Worm (Caenorhabditis elegans) whole organism, L4 larva: ENCODE results near the gene F31F7.1.
A peak's percentile ranks its signal among the peaks of the same experiment; 100 is the strongest.

Source experiments
- F49E8.2 ChIP-seq: sonication (generic microtip); optimal IDR thresholded peaks from 2 replicates; lab custom pipeline; 2016; ENCODE audit warnings: missing compliant biosample characterization, mild to moderate bottlenecking, missing genetic modification characterization, borderline replicate concordance
- T20F7.1 ChIP-seq: fragments of 200-800 bp; sonication (Bioruptor generic); optimal IDR thresholded peaks from 2 replicates; lab custom pipeline; 2018; ENCODE audit warnings: mild to moderate bottlenecking, missing genetic modification characterization, missing compliant biosample characterization
- Y105C5A.15 ChIP-seq: fragments of 200-800 bp; sonication (Bioruptor generic); IDR thresholded peaks from 2 replicates; pipeline ENCODE4 v1.3.6; 2022; ENCODE audit warnings: missing genetic modification characterization, missing compliant biosample characterization
- Y48G9A.11 ChIP-seq: fragments of 200-800 bp; sonication (Bioruptor generic); IDR thresholded peaks from 2 replicates; pipeline ENCODE4 v1.3.6; 2022; ENCODE audit warnings: missing genetic modification reagents, missing genetic modification characterization, missing compliant biosample characterization
- Y5F2A.4 ChIP-seq: fragments of 200-800 bp; sonication (Bioruptor generic); optimal IDR thresholded peaks from 2 replicates; lab custom pipeline; 2018; ENCODE audit warnings: mild to moderate bottlenecking, missing genetic modification characterization, missing compliant biosample characterization
- Y75B8A.6 ChIP-seq: fragments of 200-800 bp; sonication (Bioruptor generic); IDR thresholded peaks from 2 replicates; pipeline ENCODE4 v1.3.6; 2022; ENCODE audit warnings: missing genetic modification reagents, missing genetic modification characterization, missing compliant biosample characterization
- ZK337.2 ChIP-seq: fragments of 200-800 bp; sonication (Bioruptor generic); IDR thresholded peaks from 2 replicates; pipeline ENCODE4 v1.3.6; 2022; ENCODE audit warnings: missing genetic modification reagents, missing genetic modification characterization, missing compliant biosample characterization
- ZK546.5 ChIP-seq, 2 experiments: sonication (generic microtip); optimal IDR thresholded peaks; 2 replicates each; lab custom pipeline; 2017; ENCODE audit warnings: missing biosample characterization in 2 of 2, missing genetic modification characterization in 2 of 2
- aha-1 ChIP-seq: fragments of 150-350 bp; peaks from one replicate; lab custom pipeline; 2014; ENCODE audit warnings: missing biosample characterization, missing genetic modification characterization
- aly-2 ChIP-seq: sonication (generic microtip); optimal IDR thresholded peaks from 2 replicates; lab custom pipeline; 2018; ENCODE audit warnings: missing biosample characterization, missing genetic modification characterization
- ama-1 ChIP-seq: fragments of 150-350 bp; optimal IDR thresholded peaks from 2 replicates; lab custom pipeline; 2014; ENCODE audit warnings: inconsistent platforms, mixed read lengths
- arid-1 ChIP-seq: fragments of 200-800 bp; sonication (Bioruptor generic); conservative IDR thresholded peaks from 2 replicates; pipeline ENCODE4 v1.3.6; 2022; ENCODE audit warnings: missing genetic modification reagents, missing genetic modification characterization, missing compliant biosample characterization
- attf-4 ChIP-seq: sonication (generic microtip); optimal IDR thresholded peaks from 3 replicates; lab custom pipeline; 2017; ENCODE audit warnings: missing biosample characterization, missing genetic modification characterization
- ceh-32 ChIP-seq: sonication (generic microtip); optimal IDR thresholded peaks from 2 replicates; lab custom pipeline; 2016; ENCODE audit warnings: mild to moderate bottlenecking, missing genetic modification characterization, missing compliant biosample characterization; ENCODE audit not compliant: poor library complexity
- ceh-62 ChIP-seq: sonication (generic microtip); optimal IDR thresholded peaks from 2 replicates; lab custom pipeline; 2017; ENCODE audit warnings: missing biosample characterization, missing genetic modification characterization
- ceh-82 ChIP-seq: sonication (generic microtip); optimal IDR thresholded peaks from 2 replicates; lab custom pipeline; 2017; ENCODE audit warnings: missing biosample characterization, missing genetic modification characterization
- daf-12 ChIP-seq: fragments of 150-350 bp; optimal IDR thresholded peaks from 2 replicates; lab custom pipeline; 2014; ENCODE audit warnings: missing biosample characterization, missing genetic modification reagents, missing genetic modification characterization
- daf-19 ChIP-seq: fragments of 200-800 bp; sonication (Bioruptor generic); conservative IDR thresholded peaks from 2 replicates; pipeline ENCODE4 v1.3.6; 2022; ENCODE audit warnings: missing genetic modification characterization, missing compliant biosample characterization
- dmd-6 ChIP-seq: fragments of 200-800 bp; sonication (Bioruptor generic); IDR thresholded peaks from 2 replicates; pipeline ENCODE4 v1.3.6; 2022; ENCODE audit warnings: missing genetic modification reagents, missing genetic modification characterization, missing compliant biosample characterization
- dmd-8 ChIP-seq: fragments of 200-800 bp; sonication (Bioruptor generic); IDR thresholded peaks from 2 replicates; pipeline ENCODE4 v1.3.6; 2022; ENCODE audit warnings: missing genetic modification characterization, missing compliant biosample characterization
- dmd-9 ChIP-seq: fragments of 200-800 bp; sonication (Bioruptor generic); IDR thresholded peaks from 2 replicates; pipeline ENCODE4 v1.3.6; 2022; ENCODE audit warnings: missing genetic modification reagents, missing genetic modification characterization, missing compliant biosample characterization
- dpl-1 ChIP-seq: fragments of 150-350 bp; optimal IDR thresholded peaks from 2 replicates; lab custom pipeline; 2014; ENCODE audit warnings: missing biosample characterization, missing genetic modification reagents, missing genetic modification characterization
- fkh-10 ChIP-seq: fragments of 150-350 bp; optimal IDR thresholded peaks from 2 replicates; lab custom pipeline; 2014; ENCODE audit warnings: missing biosample characterization, missing genetic modification reagents, missing genetic modification characterization
- gei-8 ChIP-seq: fragments of 200-800 bp; sonication (Bioruptor generic); optimal IDR thresholded peaks from 2 replicates; lab custom pipeline; 2018; ENCODE audit warnings: mild to moderate bottlenecking, missing genetic modification characterization, missing compliant biosample characterization
- hlh-11 ChIP-seq: fragments of 200-800 bp; sonication (Bioruptor generic); optimal IDR thresholded peaks from 2 replicates; lab custom pipeline; 2018; ENCODE audit warnings: mild to moderate bottlenecking, missing genetic modification characterization, missing compliant biosample characterization
- hmg-1.1 ChIP-seq: fragments of 200-800 bp; sonication (Bioruptor generic); IDR thresholded peaks from 2 replicates; pipeline ENCODE4 v1.3.6; 2022; ENCODE audit warnings: missing genetic modification reagents, missing genetic modification characterization, missing compliant biosample characterization
- lim-7 ChIP-seq: fragments of 200-800 bp; sonication (Bioruptor generic); IDR thresholded peaks from 2 replicates; pipeline ENCODE4 v1.3.6; 2022; ENCODE audit warnings: missing genetic modification characterization, missing compliant biosample characterization
- lin-13 ChIP-seq: fragments of 150-350 bp; optimal IDR thresholded peaks from 2 replicates; lab custom pipeline; 2014; ENCODE audit warnings: missing biosample characterization, missing genetic modification reagents, missing genetic modification characterization
- lin-29 ChIP-seq: fragments of 200-800 bp; sonication (Bioruptor generic); IDR thresholded peaks from 2 replicates; pipeline ENCODE4 v1.3.6; 2022; ENCODE audit warnings: missing genetic modification reagents, missing genetic modification characterization, missing compliant biosample characterization
- madf-5 ChIP-seq, 2 experiments: fragments of 200-800 bp; sonication (Bioruptor generic); IDR thresholded peaks; 2 replicates each; pipeline ENCODE4 v1.3.6; 2022; ENCODE audit warnings: missing compliant biosample characterization in 2 of 2, missing genetic modification characterization in 2 of 2
- mdl-1 ChIP-seq, 2 experiments: fragments of 150-350 bp in 1 of 2; sonication (generic microtip) in 1 of 2; optimal IDR thresholded peaks; 2 replicates each; lab custom pipeline; 2014 to 2017; ENCODE audit warnings: missing biosample characterization in 2 of 2, missing genetic modification characterization in 2 of 2
- mdt-29 ChIP-seq: fragments of 200-800 bp; sonication (Bioruptor generic); IDR thresholded peaks from 2 replicates; pipeline ENCODE4 v1.3.6; 2022; ENCODE audit warnings: missing genetic modification reagents, missing genetic modification characterization, missing compliant biosample characterization
- mep-1 ChIP-seq: fragments of 150-350 bp; sonication (generic microtip); optimal IDR thresholded peaks from 3 replicates; lab custom pipeline; 2014; ENCODE audit warnings: missing biosample characterization, missing genetic modification characterization
- mes-2 ChIP-seq: sonication (generic microtip); optimal IDR thresholded peaks from 2 replicates; lab custom pipeline; 2016; ENCODE audit warnings: missing genotype, mild to moderate bottlenecking, missing genetic modification characterization, missing compliant biosample characterization; ENCODE audit not compliant: poor library complexity, severe bottlenecking
- mxl-2 ChIP-seq: fragments of 200-800 bp; sonication (Bioruptor generic); conservative IDR thresholded peaks from 2 replicates; pipeline ENCODE4 v1.3.6; 2022; ENCODE audit warnings: missing genetic modification reagents, missing genetic modification characterization, missing compliant biosample characterization
- nhr-10 ChIP-seq: fragments of 150-350 bp; optimal IDR thresholded peaks from 2 replicates; lab custom pipeline; 2014; ENCODE audit warnings: missing biosample characterization, missing genetic modification characterization
- nhr-11 ChIP-seq: fragments of 150-350 bp; optimal IDR thresholded peaks from 2 replicates; lab custom pipeline; 2014; ENCODE audit warnings: missing biosample characterization, missing genetic modification characterization
- nhr-25 ChIP-seq: sonication (generic microtip); optimal IDR thresholded peaks from 2 replicates; lab custom pipeline; 2017; ENCODE audit warnings: missing genetic modification characterization, mild to moderate bottlenecking, missing compliant biosample characterization, antibody characterized with exemption, moderate library complexity, borderline replicate concordance; ENCODE audit not compliant: insufficient read depth
- nhr-42 ChIP-seq: fragments of 200-800 bp; sonication (Bioruptor generic); IDR thresholded peaks from 2 replicates; pipeline ENCODE4 v1.3.6; 2022; ENCODE audit warnings: missing genetic modification characterization, missing compliant biosample characterization
- nhr-48 ChIP-seq: sonication (generic microtip); optimal IDR thresholded peaks from 2 replicates; lab custom pipeline; 2016; ENCODE audit warnings: mild to moderate bottlenecking, missing genetic modification characterization, missing compliant biosample characterization
- nhr-77 ChIP-seq: fragments of 150-350 bp; optimal IDR thresholded peaks from 2 replicates; lab custom pipeline; 2014; ENCODE audit warnings: missing biosample characterization, missing genetic modification characterization
- pqm-1 ChIP-seq: sonication (generic microtip); optimal IDR thresholded peaks from 2 replicates; lab custom pipeline; 2017; ENCODE audit warnings: missing biosample characterization, missing genetic modification characterization
- saeg-2 ChIP-seq: fragments of 200-800 bp; sonication (Bioruptor generic); IDR thresholded peaks from 2 replicates; pipeline ENCODE4 v1.3.6; 2022; ENCODE audit warnings: missing genetic modification reagents, missing genetic modification characterization, missing compliant biosample characterization
- sdz-12 ChIP-seq: fragments of 200-800 bp; sonication (Bioruptor generic); optimal IDR thresholded peaks from 2 replicates; lab custom pipeline; 2018; ENCODE audit warnings: mild to moderate bottlenecking, missing genetic modification characterization, missing compliant biosample characterization
- skn-1 ChIP-seq: fragments of 150-350 bp; optimal IDR thresholded peaks from 2 replicates; lab custom pipeline; 2014; ENCODE audit warnings: missing biosample characterization, missing genetic modification characterization
- snpc-1.2 ChIP-seq: fragments of 200-800 bp; sonication (Bioruptor generic); IDR thresholded peaks from 2 replicates; pipeline ENCODE4 v1.3.6; 2022; ENCODE audit warnings: missing genetic modification reagents, missing genetic modification characterization, missing compliant biosample characterization
- spr-3 ChIP-seq: fragments of 200-800 bp; sonication (Bioruptor generic); optimal IDR thresholded peaks from 2 replicates; lab custom pipeline; 2018; ENCODE audit warnings: mild to moderate bottlenecking, missing genetic modification characterization, missing compliant biosample characterization
- unc-62 ChIP-seq, 3 experiments: fragments of 150-350 bp in 1 of 3; sonication (generic microtip); optimal IDR thresholded peaks in 2 of 3; peaks in 1 of 3; 1 replicate in 1 of 3; 2 replicates in 2 of 3; lab custom pipeline; 2014 to 2017; ENCODE audit warnings: missing biosample characterization in 3 of 3, missing genetic modification characterization in 3 of 3, missing genetic modification reagents in 3 of 3, missing genotype in 1 of 3
- zfp-2 ChIP-seq: sonication (generic microtip); optimal IDR thresholded peaks from 2 replicates; lab custom pipeline; 2016; ENCODE audit warnings: mild to moderate bottlenecking, missing genetic modification characterization, missing compliant biosample characterization
- zip-2 ChIP-seq: fragments of 150-350 bp; optimal IDR thresholded peaks from 2 replicates; lab custom pipeline; 2014; ENCODE audit warnings: missing biosample characterization, missing genetic modification characterization
- ztf-7 ChIP-seq: fragments of 150-350 bp; optimal IDR thresholded peaks from 2 replicates; lab custom pipeline; 2014; ENCODE audit warnings: missing biosample characterization, missing genetic modification characterization

F31F7.1 gene

ce11 chrV:6246454-6246981 lies 29.7 kb upstream of the F31F7.1 start, which contains the start of gene dmd-7 (continued):
- TF ChIP-seq ZK546.5 (tag; optimal IDR thresholded peaks at IDR 0.05; lab: Kevin White, UChicago): no peak
- TF ChIP-seq dpl-1: peak; percentile 25
- no peak for TF ChIP-seq F49E8.2 (tag; lab: Kevin White, UChicago)
- no peak for TF ChIP-seq ZK337.2 (GFP tag; lab: Robert Waterston, UW)
- TF ChIP-seq nhr-25 (tag; lab: Kevin White, UChicago): peak; percentile 94
- no peak for TF ChIP-seq spr-3 (GFP tag; lab: Kevin White, UChicago)
- no peak for TF ChIP-seq madf-5 (GFP tag; IDR thresholded peaks at IDR 0.05; lab: Robert Waterston, UW)
- TF ChIP-seq mxl-2: peak; percentile 69; the same call in 1 of the 2 replicates
- TF ChIP-seq ama-1: no peak
- TF ChIP-seq hmg-1.1 (GFP tag; lab: Robert Waterston, UW): peak; percentile 84
- no peak for TF ChIP-seq fkh-10 (GFP tag; lab: Kevin White, UChicago)
- TF ChIP-seq arid-1 (GFP tag; lab: Robert Waterston, UW): no peak
- no peak for TF ChIP-seq ceh-62
- TF ChIP-seq pqm-1 (tag; lab: Kevin White, UChicago): peak; percentile 1
- peak; percentile 99 for TF ChIP-seq aha-1
- TF ChIP-seq Y5F2A.4 (GFP tag; lab: Kevin White, UChicago): no peak
- no peak for TF ChIP-seq attf-4
- peak; percentile 78 for TF ChIP-seq mep-1
- TF ChIP-seq nhr-42 (GFP tag; lab: Robert Waterston, UW): 0 out of 2 replicates have a peak, but pooled peaks have one; percentile 49
- peak; percentile 90 for TF ChIP-seq nhr-10 (tag; lab: Kevin White, UChicago)
- no peak for TF ChIP-seq aly-2 (tag; lab: Kevin White, UChicago)
- TF ChIP-seq nhr-48: peak; percentile 100
- no peak for TF ChIP-seq ceh-32 (tag; lab: Kevin White, UChicago)
- TF ChIP-seq nhr-77 (tag; lab: Kevin White, UChicago): peak; percentile 85
- 0 out of 2 replicates have a peak, but pooled peaks have one; percentile 14 for TF ChIP-seq lin-29 (GFP tag; lab: Robert Waterston, UW)
- no peak for TF ChIP-seq zfp-2 (tag; lab: Kevin White, UChicago)
- TF ChIP-seq mes-2 (tag; lab: Kevin White, UChicago): peak; percentile 80
- TF ChIP-seq nhr-11: peak; percentile 76
- TF ChIP-seq mdl-1 (tag; optimal IDR thresholded peaks at IDR 0.05; lab: Kevin White, UChicago): peak; percentile 81 to 95
- no peak for TF ChIP-seq dmd-9
- no peak for TF ChIP-seq snpc-1.2 (GFP tag; lab: Robert Waterston, UW)
- TF ChIP-seq lim-7 (GFP tag; lab: Robert Waterston, UW): no peak
- TF ChIP-seq sdz-12 (GFP tag; lab: Kevin White, UChicago): no peak
- no peak for TF ChIP-seq daf-12 (tag; lab: Kevin White, UChicago)
- TF ChIP-seq skn-1 (tag; lab: Kevin White, UChicago): no peak
- TF ChIP-seq dmd-6: peak; percentile 99
- TF ChIP-seq mdt-29 (GFP tag; lab: Robert Waterston, UW): 0 out of 2 replicates have a peak, but pooled peaks have one; percentile 50
- no peak for TF ChIP-seq ztf-7
- TF ChIP-seq Y105C5A.15: no peak
- no peak for TF ChIP-seq daf-19 (GFP tag; lab: Robert Waterston, UW)
- TF ChIP-seq unc-62 (GFP tag; optimal IDR thresholded peaks at IDR 0.05 in 1 of 2; lab: Kevin White, UChicago): peak in 1 of 2 experiments; percentile 94
- TF ChIP-seq unc-62 (tag; optimal IDR thresholded peaks at IDR 0.05; lab: Kevin White, UChicago): no peak
- TF ChIP-seq zip-2 (tag; lab: Kevin White, UChicago): no peak
- TF ChIP-seq hlh-11 (tag; lab: Kevin White, UChicago): peak; percentile 96
- TF ChIP-seq gei-8 (GFP tag; lab: Kevin White, UChicago): peak; percentile 58
- no peak for TF ChIP-seq T20F7.1 (GFP tag; lab: Kevin White, UChicago)
- TF ChIP-seq Y75B8A.6 (GFP tag; lab: Robert Waterston, UW): no peak
- peak; percentile 69; the same call in 1 of the 2 replicates for TF ChIP-seq saeg-2 (GFP tag; lab: Robert Waterston, UW)
- peak; percentile 68 for TF ChIP-seq lin-13 (GFP tag; lab: Kevin White, UChicago)
- TF ChIP-seq Y48G9A.11 (GFP tag; lab: Robert Waterston, UW): no peak
- no peak for TF ChIP-seq dmd-8 (GFP tag; lab: Robert Waterston, UW)
- no peak for TF ChIP-seq ceh-82
